Worm (Caenorhabditis elegans): Measurements from ENCODE around the gene ndab-2.

Gene ndab-2

DNA sequence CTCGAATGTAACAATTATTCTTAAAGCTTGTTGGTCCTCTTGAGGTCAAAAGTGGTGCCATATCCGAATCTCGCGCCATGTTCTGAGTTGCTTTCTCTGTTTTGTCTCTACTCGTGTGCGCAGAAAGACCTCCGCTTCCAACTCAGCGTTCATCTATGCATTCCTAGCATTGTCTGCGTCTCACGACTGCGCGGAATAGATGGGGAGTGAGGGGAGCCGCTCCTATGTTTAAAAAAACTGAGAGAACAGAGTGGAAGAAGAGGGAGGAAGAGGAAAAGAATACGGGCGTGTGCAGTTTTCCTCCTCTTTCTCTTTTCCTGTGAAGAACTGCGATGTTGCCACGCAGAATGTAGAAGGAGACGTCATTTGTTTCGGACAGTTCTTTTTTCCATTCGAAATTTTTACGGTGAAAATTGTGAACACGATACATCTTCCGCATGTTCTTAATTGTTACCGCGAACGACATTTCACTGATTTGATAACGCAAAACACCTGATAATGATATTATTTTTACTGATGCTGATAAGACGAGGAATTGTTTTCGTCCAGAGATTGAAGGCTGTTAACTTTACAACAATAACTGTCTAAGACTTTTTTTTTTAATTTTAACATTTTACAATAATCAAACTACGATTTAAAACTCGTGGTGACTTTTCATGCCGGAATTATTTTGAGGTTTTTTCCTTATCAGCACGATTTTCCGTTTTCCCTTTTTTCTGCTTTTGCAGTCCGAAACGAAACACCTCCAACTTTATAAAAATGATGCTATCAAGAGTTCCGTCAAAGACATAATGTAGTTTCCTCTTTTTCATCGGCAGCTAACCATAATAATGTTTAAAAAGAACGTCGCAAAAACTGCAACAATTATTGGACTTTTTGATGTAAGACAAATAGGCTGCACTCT, 13.6 kb upstream of the ndab-2 start (continued):
- TF ChIP-seq dmd-9 (GFP tag; IDR thresholded peaks at IDR 0.05) (no peak), Y75B8A.6 (GFP tag; IDR thresholded peaks at IDR 0.05) (no peak), nhr-76 (tag; optimal IDR thresholded peaks at IDR 0.05) (no peak), lin-1 (GFP tag; IDR thresholded peaks at IDR 0.05) (0 out of 2 replicates have a peak, but pooled peaks have one; percentile 37), madf-9 (GFP tag; conservative IDR thresholded peaks at IDR 0.05) (0 out of 2 replicates have a peak, but pooled peaks have one; percentile 23), ZK337.2 (GFP tag; IDR thresholded peaks at IDR 0.05) (no peak), ceh-32 (tag; optimal IDR thresholded peaks at IDR 0.05; ENCODE audit: poor library complexity) (no peak), daf-16 (GFP tag; optimal IDR thresholded peaks at IDR 0.05) (no peak), daf-16 (tag; optimal IDR thresholded peaks at IDR 0.05) (peak; percentile 74), mep-1 (tag; optimal IDR thresholded peaks at IDR 0.05) (peak; percentile 76), nhr-77 (tag; optimal IDR thresholded peaks at IDR 0.05) (no peak), nhr-6 (tag; optimal IDR thresholded peaks at IDR 0.05) (peak; percentile 29), mes-2 (tag; optimal IDR thresholded peaks at IDR 0.05; ENCODE audit: poor library complexity, severe bottlenecking) (peak; percentile 51), madf-5 (GFP tag; IDR thresholded peaks at IDR 0.05) (no peak), F49E8.2 (tag; optimal IDR thresholded peaks at IDR 0.05; ENCODE audit: borderline replicate concordance) (no peak), R02D3.7 (tag; optimal IDR thresholded peaks at IDR 0.05) (no peak), sdz-12 (GFP tag; optimal IDR thresholded peaks at IDR 0.05) (no peak), ceh-62 (tag; optimal IDR thresholded peaks at IDR 0.05) (no peak), fkh-10 (GFP tag; optimal IDR thresholded peaks at IDR 0.05) (peak; percentile 21), T20F7.1 (GFP tag; optimal IDR thresholded peaks at IDR 0.05) (peak; percentile 19), Y105C5A.15 (GFP tag; IDR thresholded peaks at IDR 0.05) (no peak), mxl-3 (GFP tag; optimal IDR thresholded peaks at IDR 0.05) (no peak), dmd-6 (GFP tag; IDR thresholded peaks at IDR 0.05) (peak; percentile 45), ceh-44 (GFP tag; IDR thresholded peaks at IDR 0.05) (no peak), egl-27 (tag; optimal IDR thresholded peaks at IDR 0.05) (no peak), egl-43 (GFP tag; IDR thresholded peaks at IDR 0.05) (peak; percentile 61; the same call in 1 of the 2 replicates), lsy-2 (tag; optimal IDR thresholded peaks at IDR 0.05) (peak in 1 of 2 experiments; percentile 57)

DNA sequence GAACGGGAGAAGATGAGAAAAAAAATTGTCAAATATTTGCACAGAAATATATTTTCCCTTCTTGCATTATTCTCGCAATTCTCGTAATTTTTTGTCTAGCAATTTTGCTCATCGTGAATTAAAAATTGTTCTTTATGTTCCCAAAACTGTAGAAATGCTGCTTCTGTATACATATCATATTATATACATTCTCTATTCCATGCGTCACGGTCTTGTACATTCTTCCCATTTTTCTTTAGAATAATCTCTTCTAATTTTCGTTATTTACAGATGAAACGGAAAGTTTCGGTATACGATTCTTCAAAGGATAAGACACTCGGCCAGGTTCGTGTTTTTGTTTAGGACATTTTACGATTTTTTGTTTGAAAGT, 13.0 kb upstream of the ndab-2 start, which contains the start of gene acs-4:
TSS of gene acs-4 (plus strand) at position 271 of the 370 bp plus-strand sequence.
- TF ChIP-seq unc-62 (GFP tag; optimal IDR thresholded peaks at IDR 0.05 in 1 of 2) = peak in 1 of 2 experiments; percentile 53
- no peak for TF ChIP-seq unc-62 (tag; optimal IDR thresholded peaks at IDR 0.05)
- no peak for TF ChIP-seq hif-1 (tag; optimal IDR thresholded peaks at IDR 0.05)

DNA sequence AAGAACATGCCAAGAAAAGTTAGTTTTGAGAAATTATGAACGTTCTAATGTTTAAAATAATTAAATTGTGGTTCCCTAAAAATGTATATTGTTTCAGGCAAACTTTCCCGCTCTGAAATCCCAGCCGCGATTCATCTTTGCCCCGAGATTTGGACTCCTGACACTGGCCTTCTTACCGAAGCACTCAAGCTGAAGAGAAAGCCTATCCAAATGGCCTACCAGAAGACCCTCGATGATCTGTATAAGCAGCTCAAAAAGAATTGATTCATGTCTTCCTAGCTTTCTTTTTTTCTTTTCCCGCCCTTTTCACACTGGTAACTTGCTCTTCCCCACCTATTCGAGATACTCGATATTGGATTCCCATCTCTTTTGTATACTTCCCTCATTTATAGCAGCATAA, 10.5 kb upstream of the ndab-2 start:
- TF ChIP-seq aha-1 (tag) (peak; percentile 81), daf-19 (GFP tag; conservative IDR thresholded peaks at IDR 0.05) (no peak), nhr-76 (tag; optimal IDR thresholded peaks at IDR 0.05) (no peak), madf-9 (GFP tag; conservative IDR thresholded peaks at IDR 0.05) (no peak), unc-62 (GFP tag; optimal IDR thresholded peaks at IDR 0.05 in 1 of 2) (peak in 1 of 2 experiments; percentile 90), unc-62 (tag; optimal IDR thresholded peaks at IDR 0.05) (no peak), ceh-62 (tag; optimal IDR thresholded peaks at IDR 0.05) (no peak)

DNA sequence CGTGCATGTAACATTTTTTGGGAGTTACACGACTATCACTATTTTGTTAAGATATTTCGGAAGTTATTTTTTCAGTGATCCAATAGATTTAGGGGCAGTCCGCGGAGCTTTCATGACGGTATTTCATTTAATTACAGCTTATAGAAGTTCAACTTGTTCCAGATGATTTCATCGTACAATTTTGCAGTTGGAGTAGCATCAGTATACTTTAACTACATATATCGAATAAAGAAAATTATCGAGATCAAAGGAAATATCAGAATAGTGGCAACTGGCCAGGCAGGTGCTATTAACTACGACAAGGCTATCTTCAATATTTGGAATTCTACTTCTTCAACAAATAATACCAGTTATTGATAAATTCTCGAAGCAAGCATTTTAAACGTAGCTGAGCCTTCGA, 2.1 kb upstream of the ndab-2 start:
- TF ChIP-seq lin-38 (GFP tag; IDR thresholded peaks at IDR 0.05) = peak; percentile 48
- TF ChIP-seq duxl-1 (tag; optimal IDR thresholded peaks at IDR 0.05; ENCODE audit: poor library complexity) = no peak
- TF ChIP-seq pha-4 (GFP tag; IDR thresholded peaks at IDR 0.05) = peak; percentile 16; the same call in 1 of the 2 replicates
- TF ChIP-seq pha-4 (tag; optimal IDR thresholded peaks at IDR 0.05) = no peak
- TF ChIP-seq Y105C5A.15 (GFP tag; IDR thresholded peaks at IDR 0.05) = 0 out of 2 replicates have a peak, but pooled peaks have one; percentile 41
- TF ChIP-seq daf-19 (GFP tag; conservative IDR thresholded peaks at IDR 0.05) = 0 out of 2 replicates have a peak, but pooled peaks have one; percentile 40
- TF ChIP-seq lin-1 (GFP tag; IDR thresholded peaks at IDR 0.05) = 0 out of 2 replicates have a peak, but pooled peaks have one; percentile 35
- TF ChIP-seq Y48G9A.11 (GFP tag; IDR thresholded peaks at IDR 0.05) = peak; percentile 39; the same call in 1 of the 2 replicates
- no peak for TF ChIP-seq hlh-30 (tag; optimal IDR thresholded peaks at IDR 0.05; ENCODE audit: insufficient read depth)
- TF ChIP-seq php-3 (GFP tag; IDR thresholded peaks at IDR 0.05) = 0 out of 2 replicates have a peak, but pooled peaks have one; percentile 28
- peak; percentile 65 for TF ChIP-seq F49E8.2 (tag; optimal IDR thresholded peaks at IDR 0.05; ENCODE audit: borderline replicate concordance)
- no peak for TF ChIP-seq ceh-62 (tag; optimal IDR thresholded peaks at IDR 0.05)

Data from whole organism, L4 larva.